Worm (Caenorhabditis elegans) whole organism, young adult: ENCODE data around the gene twk-4.
A peak's percentile ranks its signal among the peaks of the same experiment; 100 is the strongest.

Source experiments
- B0019.2 ChIP-seq: fragments of 200-800 bp; sonication (Bioruptor generic); conservative IDR thresholded peaks from 2 replicates; pipeline ENCODE4 v1.3.6; 2022; ENCODE audit warnings: missing genetic modification reagents, missing genetic modification characterization, missing compliant biosample characterization
- F23B12.7 ChIP-seq: sonication (generic microtip); optimal IDR thresholded peaks from 2 replicates; lab custom pipeline; 2017; ENCODE audit warnings: missing genetic modification characterization, mild to moderate bottlenecking, missing compliant biosample characterization, antibody characterized with exemption, moderate library complexity; ENCODE audit not compliant: insufficient read depth
- F37B4.10 ChIP-seq: fragments of 200-800 bp; sonication (Bioruptor generic); IDR thresholded peaks from 2 replicates; pipeline ENCODE4 v1.3.6; 2022; ENCODE audit warnings: missing genetic modification characterization, missing compliant biosample characterization
- F49E8.2 ChIP-seq: sonication (generic microtip); optimal IDR thresholded peaks from 3 replicates; lab custom pipeline; 2017; ENCODE audit warnings: missing genetic modification characterization, mild to moderate bottlenecking, missing compliant biosample characterization, antibody characterized with exemption, moderate library complexity; ENCODE audit not compliant: insufficient read depth
- K12H6.12 ChIP-seq: fragments of 200-800 bp; sonication (Bioruptor generic); optimal IDR thresholded peaks from 2 replicates; lab custom pipeline; 2018; ENCODE audit warnings: mild to moderate bottlenecking, missing genetic modification characterization, missing compliant biosample characterization
- T26A5.8 ChIP-seq: sonication (generic microtip); optimal IDR thresholded peaks from 2 replicates; lab custom pipeline; 2016; ENCODE audit warnings: missing genetic modification characterization, missing compliant biosample characterization
- Y53G8AR.9 ChIP-seq: fragments of 200-800 bp; sonication (Bioruptor generic); conservative IDR thresholded peaks from 2 replicates; pipeline ENCODE4 v1.3.6; 2022; ENCODE audit warnings: missing genetic modification reagents, missing genetic modification characterization, missing compliant biosample characterization
- Y67H2A.10 ChIP-seq: fragments of 200-800 bp; sonication (Bioruptor generic); conservative IDR thresholded peaks from 2 replicates; pipeline ENCODE4 v1.3.6; 2022; ENCODE audit warnings: missing genetic modification reagents, missing genetic modification characterization, missing compliant biosample characterization
- Y95B8A.8 ChIP-seq: fragments of 200-800 bp; sonication (Bioruptor generic); IDR thresholded peaks from 2 replicates; pipeline ENCODE4 v1.3.6; 2022; ENCODE audit warnings: missing genetic modification reagents, missing genetic modification characterization, missing compliant biosample characterization
- attf-3 ChIP-seq: fragments of 200-800 bp; sonication (Bioruptor generic); conservative IDR thresholded peaks from 2 replicates; pipeline ENCODE4 v1.3.6; 2022; ENCODE audit warnings: missing genetic modification reagents, missing genetic modification characterization, missing compliant biosample characterization
- attf-5 ChIP-seq: fragments of 200-800 bp; sonication (Bioruptor generic); optimal IDR thresholded peaks from 2 replicates; lab custom pipeline; 2018; ENCODE audit warnings: mild to moderate bottlenecking, missing genetic modification characterization, missing compliant biosample characterization
- bed-2 ChIP-seq: fragments of 200-800 bp; sonication (Bioruptor generic); IDR thresholded peaks from 2 replicates; pipeline ENCODE4 v1.3.6; 2022; ENCODE audit warnings: missing genetic modification reagents, missing genetic modification characterization, missing compliant biosample characterization
- cebp-1 ChIP-seq, 2 experiments: fragments of 200-800 bp in 1 of 2; sonication (Bioruptor generic) in 1 of 2; sonication (generic microtip) in 1 of 2; IDR thresholded peaks in 1 of 2; optimal IDR thresholded peaks in 1 of 2; 2 replicates each; pipeline versions ENCODE4 v1.3.6 to Lab custom; 2017 to 2022; ENCODE audit warnings: missing compliant biosample characterization in 2 of 2, missing genetic modification characterization in 2 of 2, mild to moderate bottlenecking in 1 of 2, missing genetic modification reagents in 1 of 2, moderate library complexity in 1 of 2
- ceh-40 ChIP-seq: fragments of 200-800 bp; sonication (Bioruptor generic); IDR thresholded peaks from 2 replicates; pipeline ENCODE4 v1.3.6; 2022; ENCODE audit warnings: missing genetic modification characterization, missing compliant biosample characterization
- ceh-58 ChIP-seq: fragments of 200-800 bp; sonication (Bioruptor generic); IDR thresholded peaks from 2 replicates; pipeline ENCODE4 v1.3.6; 2022; ENCODE audit warnings: missing genetic modification characterization, missing compliant biosample characterization
- ceh-79 ChIP-seq: sonication (generic microtip); optimal IDR thresholded peaks from 2 replicates; lab custom pipeline; 2017; ENCODE audit warnings: mild to moderate bottlenecking, missing genetic modification characterization, missing compliant biosample characterization
- chd-7 ChIP-seq: sonication (generic microtip); optimal IDR thresholded peaks from 2 replicates; lab custom pipeline; 2016; ENCODE audit warnings: mild to moderate bottlenecking, missing genetic modification characterization, moderate library complexity, missing compliant biosample characterization
- die-1 ChIP-seq: sonication (generic microtip); optimal IDR thresholded peaks from 2 replicates; lab custom pipeline; 2016; ENCODE audit warnings: missing genotype, mild to moderate bottlenecking, missing genetic modification characterization, missing compliant biosample characterization
- dox-1 ChIP-seq: fragments of 200-800 bp; sonication (Bioruptor generic); IDR thresholded peaks from 2 replicates; pipeline ENCODE4 v1.3.6; 2022; ENCODE audit warnings: missing genetic modification reagents, missing genetic modification characterization, missing compliant biosample characterization
- dpff-1 ChIP-seq: sonication (generic microtip); optimal IDR thresholded peaks from 2 replicates; lab custom pipeline; 2017; ENCODE audit warnings: mild to moderate bottlenecking, missing genetic modification characterization, missing compliant biosample characterization
- dpl-1 ChIP-seq: fragments of 150-350 bp; optimal IDR thresholded peaks from 2 replicates; lab custom pipeline; 2014; ENCODE audit warnings: missing biosample characterization, missing genetic modification reagents, missing genetic modification characterization
- efl-1 ChIP-seq: fragments of 150-350 bp; optimal IDR thresholded peaks from 2 replicates; lab custom pipeline; 2014; ENCODE audit warnings: missing biosample characterization, missing genetic modification reagents, missing genetic modification characterization
- egl-18 ChIP-seq: fragments of 200-800 bp; sonication (Bioruptor generic); IDR thresholded peaks from 2 replicates; pipeline ENCODE4 v1.3.6; 2022; ENCODE audit warnings: missing genetic modification reagents, missing genetic modification characterization, missing compliant biosample characterization
- ekl-4 ChIP-seq: fragments of 200-800 bp; sonication (Bioruptor generic); IDR thresholded peaks from 2 replicates; pipeline ENCODE4 v1.3.6; 2022; ENCODE audit warnings: missing genetic modification reagents, missing genetic modification characterization, missing compliant biosample characterization
- hsf-1 ChIP-seq: fragments of 200-800 bp; sonication (Bioruptor generic); IDR thresholded peaks from 2 replicates; pipeline ENCODE4 v1.3.6; 2022; ENCODE audit warnings: missing genetic modification reagents, missing genetic modification characterization, missing compliant biosample characterization
- lag-1 ChIP-seq: fragments of 200-800 bp; sonication (Bioruptor generic); IDR thresholded peaks from 2 replicates; pipeline ENCODE4 v1.3.6; 2022; ENCODE audit warnings: missing genetic modification reagents, missing genetic modification characterization, missing compliant biosample characterization
- let-526 ChIP-seq: fragments of 200-800 bp; sonication (Bioruptor generic); IDR thresholded peaks from 2 replicates; pipeline ENCODE4 v1.3.6; 2022; ENCODE audit warnings: missing genetic modification reagents, missing genetic modification characterization, missing compliant biosample characterization
- let-607 ChIP-seq, 2 experiments: fragments of 200-800 bp in 1 of 2; sonication (Bioruptor generic) in 1 of 2; sonication (generic microtip) in 1 of 2; optimal IDR thresholded peaks; 2 replicates each; lab custom pipeline; 2016 to 2018; ENCODE audit warnings: mild to moderate bottlenecking in 2 of 2, missing compliant biosample characterization in 2 of 2, missing genetic modification characterization in 2 of 2, moderate library complexity in 2 of 2, missing genotype in 1 of 2
- lin-35 ChIP-seq, 3 experiments: fragments of 150-350 bp in 2 of 3; sonication (generic microtip) in 1 of 3; optimal IDR thresholded peaks; 2 replicates each; lab custom pipeline; 2014 to 2018; ENCODE audit warnings: missing biosample characterization in 3 of 3, missing genetic modification characterization in 3 of 3, missing genetic modification reagents in 3 of 3
- lin-40 ChIP-seq: sonication (generic microtip); optimal IDR thresholded peaks from 2 replicates; lab custom pipeline; 2016; ENCODE audit warnings: missing genetic modification characterization, mild to moderate bottlenecking, missing compliant biosample characterization, missing genotype, missing genetic modification reagents
- lin-54 ChIP-seq: fragments of 200-800 bp; sonication (Bioruptor generic); optimal IDR thresholded peaks from 2 replicates; lab custom pipeline; 2018; ENCODE audit warnings: mild to moderate bottlenecking, missing genetic modification characterization, missing compliant biosample characterization
- lir-1 ChIP-seq: fragments of 200-800 bp; sonication (Bioruptor generic); conservative IDR thresholded peaks from 2 replicates; pipeline ENCODE4 v1.3.6; 2022; ENCODE audit warnings: missing genetic modification reagents, missing genetic modification characterization, missing compliant biosample characterization
- lsl-1 ChIP-seq: fragments of 200-800 bp; sonication (Bioruptor generic); optimal IDR thresholded peaks from 2 replicates; lab custom pipeline; 2018; ENCODE audit warnings: mild to moderate bottlenecking, missing genetic modification characterization, moderate library complexity, missing compliant biosample characterization
- lsy-27 ChIP-seq: sonication (generic microtip); optimal IDR thresholded peaks from 2 replicates; lab custom pipeline; 2017; ENCODE audit warnings: missing genetic modification characterization, mild to moderate bottlenecking, missing compliant biosample characterization, antibody characterized with exemption, missing genotype, borderline replicate concordance; ENCODE audit not compliant: insufficient read depth
- madf-10 ChIP-seq: sonication (generic microtip); optimal IDR thresholded peaks from 2 replicates; lab custom pipeline; 2016; ENCODE audit warnings: mild to moderate bottlenecking, missing genetic modification characterization, missing compliant biosample characterization
- madf-3 ChIP-seq: fragments of 200-800 bp; sonication (Bioruptor generic); IDR thresholded peaks from 2 replicates; pipeline ENCODE4 v1.3.6; 2022; ENCODE audit warnings: missing genetic modification reagents, missing genetic modification characterization, missing compliant biosample characterization
- nhr-179 ChIP-seq: sonication (generic microtip); optimal IDR thresholded peaks from 2 replicates; lab custom pipeline; 2016; ENCODE audit warnings: mild to moderate bottlenecking, missing genetic modification characterization, missing compliant biosample characterization
- nhr-90 ChIP-seq: sonication (generic microtip); optimal IDR thresholded peaks from 2 replicates; lab custom pipeline; 2016; ENCODE audit warnings: missing genotype, mild to moderate bottlenecking, missing genetic modification characterization, missing compliant biosample characterization
- rcor-1 ChIP-seq: fragments of 200-800 bp; sonication (Bioruptor generic); IDR thresholded peaks from 2 replicates; pipeline ENCODE4 v1.3.6; 2022; ENCODE audit warnings: missing genetic modification reagents, missing genetic modification characterization, missing compliant biosample characterization
- snpc-4 ChIP-seq, 5 experiments: fragments of 150-350 bp in 1 of 5; sonication (generic microtip) in 4 of 5; optimal IDR thresholded peaks; 2 replicates each; lab custom pipeline; 2014 to 2018; ENCODE audit warnings: missing genetic modification characterization in 5 of 5, missing biosample characterization in 3 of 5, antibody characterized with exemption in 2 of 5, mild to moderate bottlenecking in 2 of 5, missing compliant biosample characterization in 2 of 5, missing genotype in 2 of 5, moderate library complexity in 2 of 5, missing genetic modification reagents in 1 of 5
- tbp1 ChIP-seq: fragments of 200-800 bp; sonication (Bioruptor generic); optimal IDR thresholded peaks from 2 replicates; lab custom pipeline; 2018; ENCODE audit warnings: mild to moderate bottlenecking, missing genetic modification characterization, missing compliant biosample characterization
- tbx-9 ChIP-seq: sonication (generic microtip); optimal IDR thresholded peaks from 2 replicates; lab custom pipeline; 2016; ENCODE audit warnings: borderline replicate concordance, missing genetic modification characterization, inconsistent platforms, missing compliant biosample characterization
- unc-130 ChIP-seq: sonication (generic microtip); optimal IDR thresholded peaks from 2 replicates; lab custom pipeline; 2016; ENCODE audit warnings: missing genetic modification reagents, missing genetic modification characterization, missing compliant biosample characterization
- unc-62 ChIP-seq: fragments of 150-350 bp; optimal IDR thresholded peaks from 2 replicates; lab custom pipeline; 2014; ENCODE audit warnings: missing biosample characterization, missing genetic modification reagents, missing genetic modification characterization
- zfh-2 ChIP-seq: fragments of 200-800 bp; sonication (Bioruptor generic); conservative IDR thresholded peaks from 2 replicates; pipeline ENCODE4 v1.3.6; 2022; ENCODE audit warnings: missing genetic modification reagents, missing genetic modification characterization, missing compliant biosample characterization
- ztf-3 ChIP-seq: fragments of 200-800 bp; sonication (Bioruptor generic); optimal IDR thresholded peaks from 2 replicates; lab custom pipeline; 2018; ENCODE audit warnings: mild to moderate bottlenecking, missing genetic modification characterization, missing compliant biosample characterization

The twk-4 gene

DNA sequence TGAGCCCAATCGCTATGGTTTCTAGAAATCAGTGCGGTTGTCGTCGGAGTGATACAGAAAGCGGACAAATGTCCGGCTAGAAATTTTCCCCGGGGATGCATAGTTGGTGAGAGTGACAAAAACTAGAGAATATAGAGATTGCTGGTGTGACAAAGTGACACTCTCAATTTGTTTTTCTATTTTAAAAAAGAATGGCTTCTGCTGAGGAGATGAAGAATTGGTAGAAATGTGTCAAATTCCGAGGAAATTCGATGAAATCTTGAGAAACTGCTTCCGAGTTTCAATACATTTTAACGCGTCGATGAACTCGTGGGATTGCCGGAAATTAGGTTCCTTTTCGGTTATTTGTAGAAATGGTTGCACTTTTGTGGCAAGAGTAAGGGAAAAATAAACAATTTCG, at the start of gene twk-4:
Gene twk-4 (minus strand): TSS at position 101 of the 400 bp plus-strand sequence.
- TF ChIP-seq lin-40 (tag; lab: Kevin White, UChicago) = no peak
- no peak for TF ChIP-seq unc-130
- TF ChIP-seq K12H6.12 (tag; lab: Kevin White, UChicago) = no peak
- no peak for TF ChIP-seq T26A5.8 (tag; lab: Kevin White, UChicago)
- TF ChIP-seq ceh-79 = no peak
- no peak for TF ChIP-seq lag-1 (GFP tag; lab: Robert Waterston, UW)
- TF ChIP-seq bed-2 = no peak
- no peak for TF ChIP-seq cebp-1 (GFP tag; IDR thresholded peaks at IDR 0.05; lab: Robert Waterston, UW)
- TF ChIP-seq cebp-1 (tag; optimal IDR thresholded peaks at IDR 0.05; lab: Kevin White, UChicago) = no peak
- no peak for TF ChIP-seq B0019.2
- TF ChIP-seq let-526 = no peak
- TF ChIP-seq die-1 (tag; lab: Kevin White, UChicago) = no peak
- TF ChIP-seq Y95B8A.8 (GFP tag; lab: Robert Waterston, UW) = no peak
- TF ChIP-seq, all 124 proteins: peak for 0

ce11 chrII:9242804-9243203, 48.7 kb upstream of the twk-4 start:
- peak; percentile 49 for TF ChIP-seq efl-1 (GFP tag; lab: Kevin White, UChicago)
- TF ChIP-seq nhr-90 (tag; lab: Kevin White, UChicago) = no peak
- no peak for TF ChIP-seq madf-3 (GFP tag; lab: Robert Waterston, UW)
- peak; percentile 16 to 86 for TF ChIP-seq let-607 (tag; optimal IDR thresholded peaks at IDR 0.05; lab: Kevin White, UChicago)
- no peak for TF ChIP-seq rcor-1 (GFP tag; lab: Robert Waterston, UW)
- TF ChIP-seq dpl-1 = peak; percentile 25
- no peak for TF ChIP-seq Y53G8AR.9
- no peak for TF ChIP-seq tbx-9 (tag; lab: Kevin White, UChicago)
- TF ChIP-seq tbp1 (GFP tag; lab: Kevin White, UChicago) = no peak
- TF ChIP-seq attf-3 (GFP tag; lab: Robert Waterston, UW) = peak; percentile 96
- TF ChIP-seq Y67H2A.10 (GFP tag; lab: Robert Waterston, UW) = no peak
- no peak for TF ChIP-seq F49E8.2 (tag; lab: Kevin White, UChicago)
- TF ChIP-seq madf-10 (tag; lab: Kevin White, UChicago) = no peak
- TF ChIP-seq snpc-4 (GFP tag; optimal IDR thresholded peaks at IDR 0.05; lab: Kevin White, UChicago) = no peak
- TF ChIP-seq snpc-4 (tag; optimal IDR thresholded peaks at IDR 0.05; lab: Kevin White, UChicago) = no peak
- no peak for TF ChIP-seq lir-1
- no peak for TF ChIP-seq F37B4.10 (GFP tag; lab: Robert Waterston, UW)
- no peak for TF ChIP-seq chd-7 (tag; lab: Kevin White, UChicago)
- TF ChIP-seq dox-1 (GFP tag; lab: Robert Waterston, UW) = no peak
- TF ChIP-seq attf-5 (GFP tag; lab: Kevin White, UChicago) = no peak
- no peak for TF ChIP-seq zfh-2 (GFP tag; lab: Robert Waterston, UW)
- TF ChIP-seq ceh-40 (GFP tag; lab: Robert Waterston, UW) = no peak
- no peak for TF ChIP-seq lsy-27 (tag; lab: Kevin White, UChicago)
- TF ChIP-seq lsl-1 (GFP tag; lab: Kevin White, UChicago) = no peak
- no peak for TF ChIP-seq lin-40 (tag; lab: Kevin White, UChicago)
- no peak for TF ChIP-seq K12H6.12 (tag; lab: Kevin White, UChicago)
- peak in 1 of 3 experiments; percentile 76 for TF ChIP-seq lin-35 (GFP tag; optimal IDR thresholded peaks at IDR 0.05; lab: Kevin White, UChicago)
- no peak for TF ChIP-seq egl-18 (GFP tag; lab: Robert Waterston, UW)
- no peak for TF ChIP-seq lin-54 (GFP tag; lab: Kevin White, UChicago)
- TF ChIP-seq B0019.2 = no peak
- TF ChIP-seq unc-62 (GFP tag; lab: Kevin White, UChicago) = no peak
- TF ChIP-seq ekl-4 (GFP tag; lab: Robert Waterston, UW) = no peak
- TF ChIP-seq die-1 (tag; lab: Kevin White, UChicago) = no peak
- no peak for TF ChIP-seq ztf-3 (GFP tag; lab: Kevin White, UChicago)
- no peak for TF ChIP-seq nhr-179
- TF ChIP-seq hsf-1 = no peak
- TF ChIP-seq dpff-1 (tag; lab: Kevin White, UChicago) = no peak
- TF ChIP-seq F23B12.7 (tag; lab: Kevin White, UChicago) = peak; percentile 38
- no peak for TF ChIP-seq ceh-58 (GFP tag; lab: Robert Waterston, UW)
